Fruit fly (Drosophila melanogaster) S2 (cell line): ENCODE results near the gene Sap30.

Source experiments
- CG8478 ChIP-seq: fragments of >200 bp; optimal IDR thresholded peaks from 2 replicates; lab custom pipeline; 2018
- CTCF ChIP-seq, 2 experiments: fragments of >200 bp; optimal IDR thresholded peaks; 2 replicates each; lab custom pipeline; 2018

Gene Sap30

dm6 chrX:16787416-16787900 lies 375 bp downstream of the Sap30 start:
- TF ChIP-seq CTCF (optimal IDR thresholded peaks at IDR 0.05; lab: Kevin White, UChicago) (no peak), CG8478 (lab: Kevin White, UChicago) (no peak)

DNA sequence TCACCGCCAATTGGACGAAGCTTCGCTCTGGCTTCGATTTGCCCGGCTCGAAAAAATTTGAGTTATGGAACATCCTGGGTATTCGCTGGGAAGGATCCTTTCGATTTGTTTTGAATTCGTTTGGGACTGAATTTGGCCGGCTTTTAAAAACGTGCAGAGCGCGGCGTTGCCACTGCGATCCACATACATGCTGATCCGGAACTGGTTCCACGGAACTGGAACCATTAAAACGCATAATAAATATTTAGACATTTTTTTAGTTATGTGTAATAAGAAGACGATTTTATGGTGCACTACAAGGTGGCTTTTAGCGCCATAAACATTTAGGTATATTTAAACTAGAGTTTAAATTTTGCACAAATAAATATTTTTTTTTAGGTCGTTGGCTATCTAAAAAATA lies 4.0 kb downstream of the Sap30 start, which contains the start of gene Rrp45:
Gene Rrp45, minus strand, starts transcription at position 209 of the 400 bp plus-strand sequence.
- TF ChIP-seq CG8478 (lab: Kevin White, UChicago) (no peak), CTCF (optimal IDR thresholded peaks at IDR 0.05; lab: Kevin White, UChicago) (no peak)

dm6 chrX:16791920-16792829 lies 5.1 kb downstream of the Sap30 start, which contains the start of gene CG4768:
CG4768 (plus strand) TSS chrX:16792119.
- TF ChIP-seq CTCF (optimal IDR thresholded peaks at IDR 0.05; lab: Kevin White, UChicago) (no peak), CG8478 (lab: Kevin White, UChicago) (no peak)

dm6 chrX:16793129-16793748 lies 6.2 kb downstream of the Sap30 start:
- TF ChIP-seq CTCF (optimal IDR thresholded peaks at IDR 0.05; lab: Kevin White, UChicago) (no peak), CG8478 (lab: Kevin White, UChicago) (no peak)

dm6 chrX:16798166-16798565 lies 11.1 kb downstream of the Sap30 start:
- TF ChIP-seq CG8478 (lab: Kevin White, UChicago) (no peak), CTCF (optimal IDR thresholded peaks at IDR 0.05; lab: Kevin White, UChicago) (no peak)

dm6 chrX:16799914-16800313 lies 12.8 kb downstream of the Sap30 start:
- TF ChIP-seq CG8478 (lab: Kevin White, UChicago), result no peak
- TF ChIP-seq CTCF (optimal IDR thresholded peaks at IDR 0.05; lab: Kevin White, UChicago), result no peak

- TF ChIP-seq CTCF (optimal IDR thresholded peaks at IDR 0.05; lab: Kevin White, UChicago), result no peak
Observed at dm6 chrX:16800530-16801027, 13.5 kb downstream of the Sap30 start, which contains the start of the genes CG9132 and CG4789. CG9132 (minus strand) TSS chrX:16800710. CG4789 (plus strand) TSS chrX:16800930.

dm6 chrX:16803299-16803698 lies 16.2 kb downstream of the Sap30 start, which contains the start of the genes Rai1 and CG13005:
Rai1 (minus strand) TSS chrX:16803344.
CG13005 (plus strand) TSS chrX:16803650.
- TF ChIP-seq CTCF (optimal IDR thresholded peaks at IDR 0.05; lab: Kevin White, UChicago), result no peak
- no peak for TF ChIP-seq CG8478 (lab: Kevin White, UChicago)

DNA sequence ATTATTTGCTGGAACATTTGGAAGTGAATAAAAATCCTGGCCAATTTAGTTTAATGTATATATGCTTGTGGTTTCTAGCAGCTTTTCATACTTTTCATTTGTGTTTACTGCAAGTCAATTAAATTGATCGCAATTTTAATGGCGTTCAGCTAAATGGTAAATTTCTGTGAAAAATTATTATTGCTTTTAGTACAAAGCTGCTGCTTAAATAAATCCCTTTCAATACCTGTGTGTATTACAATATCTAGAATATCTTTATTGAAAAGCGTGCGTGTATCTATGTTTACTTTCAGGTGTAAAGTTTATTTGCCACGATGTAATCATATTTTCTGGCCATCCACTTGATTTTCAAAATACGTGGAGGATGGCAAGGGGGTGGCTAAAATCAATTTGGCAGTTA lies 18.7 kb downstream of the Sap30 start, which contains the start of gene ppk28:
Gene ppk28, plus strand, starts transcription at position 301 of the 400 bp plus-strand sequence.
- TF ChIP-seq CTCF (optimal IDR thresholded peaks at IDR 0.05; lab: Kevin White, UChicago), result no peak
- no peak for TF ChIP-seq CG8478 (lab: Kevin White, UChicago)

DNA sequence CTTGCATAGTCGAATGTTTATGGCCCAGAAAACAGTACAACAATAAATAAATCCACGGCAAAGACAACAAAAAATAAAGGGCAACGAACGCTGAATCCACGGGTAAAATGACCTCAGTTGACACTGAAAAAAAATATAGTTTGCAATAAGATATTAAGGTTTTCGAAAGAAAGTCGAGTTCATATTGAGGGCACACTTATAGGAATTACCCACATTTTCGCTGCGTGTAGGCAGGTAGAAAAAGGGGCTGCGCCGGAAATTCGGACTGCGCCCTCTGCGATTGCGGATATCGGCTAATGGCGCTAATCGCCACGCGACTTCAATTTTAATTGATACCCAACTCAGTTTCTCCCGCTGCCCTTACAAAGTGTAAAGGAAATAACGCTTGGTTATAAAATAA lies 21.6 kb downstream of the Sap30 start:
- TF ChIP-seq CTCF (optimal IDR thresholded peaks at IDR 0.05; lab: Kevin White, UChicago) (no peak), CG8478 (lab: Kevin White, UChicago) (no peak)

- no peak for TF ChIP-seq CG8478 (lab: Kevin White, UChicago)
- TF ChIP-seq CTCF (optimal IDR thresholded peaks at IDR 0.05; lab: Kevin White, UChicago), result no peak
Observed at dm6 chrX:16809093-16809492, 22.0 kb downstream of the Sap30 start.

dm6 chrX:16811213-16811749 lies 24.2 kb downstream of the Sap30 start, which contains the start of gene CG4829:
CG4829 (plus strand) TSS chrX:16811699.
- no peak for TF ChIP-seq CTCF (optimal IDR thresholded peaks at IDR 0.05; lab: Kevin White, UChicago)
- no peak for TF ChIP-seq CG8478 (lab: Kevin White, UChicago)

dm6 chrX:16813226-16813625 lies 26.1 kb downstream of the Sap30 start:
- no peak for TF ChIP-seq CG8478 (lab: Kevin White, UChicago)
- TF ChIP-seq CTCF (optimal IDR thresholded peaks at IDR 0.05; lab: Kevin White, UChicago), result no peak

- TF ChIP-seq CTCF (optimal IDR thresholded peaks at IDR 0.05; lab: Kevin White, UChicago) (no peak), CG8478 (lab: Kevin White, UChicago) (no peak)
Observed at dm6 chrX:16814351-16814750, 27.3 kb downstream of the Sap30 start.
